Fruit fly (Drosophila melanogaster): ENCODE measurements around the gene CG14989.

CG14989 gene

dm6 chr3L:4070221-4070995, 17.0 kb upstream of the CG14989 start (continued):
- TF ChIP-seq bab2 (GFP tag; optimal IDR thresholded peaks at IDR 0.05) (peak; percentile 33), z (GFP tag; IDR thresholded peaks at IDR 0.05) (no peak), CG34376 (GFP tag; optimal IDR thresholded peaks at IDR 0.05) (no peak), ase (GFP tag; IDR thresholded peaks at IDR 0.05) (peak; percentile 89), CG1603 (tag; optimal IDR thresholded peaks at IDR 0.05) (peak; percentile 93), seq (GFP tag; IDR thresholded peaks at IDR 0.05) (peak; percentile 90), CG9817 (tag; optimal IDR thresholded peaks at IDR 0.05) (peak; percentile 87), CG13624 (GFP tag; optimal IDR thresholded peaks at IDR 0.05) (peak; percentile 94), fd3F (GFP tag; optimal IDR thresholded peaks at IDR 0.05) (peak; percentile 90), pnt (GFP tag; optimal IDR thresholded peaks at IDR 0.05) (peak; percentile 84), PHDP (tag; optimal IDR thresholded peaks at IDR 0.05) (peak; percentile 88), gem (tag; optimal IDR thresholded peaks at IDR 0.05) (peak; percentile 90), slou (GFP tag; optimal IDR thresholded peaks at IDR 0.05) (peak; percentile 83), Spps (tag; optimal IDR thresholded peaks at IDR 0.05) (peak; percentile 45), cwo (GFP tag; optimal IDR thresholded peaks at IDR 0.05) (peak; percentile 79), CG17612 (GFP tag; IDR thresholded peaks at IDR 0.05) (peak; percentile 88), corto (GFP tag; optimal IDR thresholded peaks at IDR 0.05) (peak; percentile 93), CrebB (tag; optimal IDR thresholded peaks at IDR 0.05) (peak; percentile 79), gsb (GFP tag; IDR thresholded peaks at IDR 0.05) (peak; percentile 87), gcm (GFP tag; optimal IDR thresholded peaks at IDR 0.05) (peak; percentile 45), BEAF-32 (GFP tag; optimal IDR thresholded peaks at IDR 0.05) (no peak), CG12219 (GFP tag; optimal IDR thresholded peaks at IDR 0.05) (peak; percentile 88)

DNA sequence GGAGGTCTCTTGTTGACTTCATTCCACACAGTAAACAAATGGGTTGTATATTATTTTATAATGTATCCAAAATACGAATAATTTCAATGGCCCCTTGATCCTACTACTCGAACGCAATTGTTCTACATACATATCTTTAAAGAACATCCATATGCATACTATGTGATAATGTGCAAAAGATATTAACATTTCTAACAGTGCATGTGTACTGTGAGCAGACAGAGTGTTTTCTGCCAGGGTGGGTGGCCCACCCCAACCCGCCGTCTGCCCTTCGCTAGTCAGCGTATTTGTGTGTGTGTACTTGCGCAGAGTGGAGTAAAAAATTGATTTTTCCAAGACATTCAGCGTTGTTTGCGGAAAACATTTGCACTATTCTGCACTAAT, 16.4 kb upstream of the CG14989 start:
- TF ChIP-seq Sry-β (GFP tag; optimal IDR thresholded peaks at IDR 0.05) (no peak), D (optimal IDR thresholded peaks at IDR 0.05) (no peak), D (GFP tag; optimal IDR thresholded peaks at IDR 0.05) (no peak), fru (optimal IDR thresholded peaks at IDR 0.05) (no peak), PHDP (tag; optimal IDR thresholded peaks at IDR 0.05) (peak; percentile 69), CG33213 (GFP tag; optimal IDR thresholded peaks at IDR 0.05) (no peak), CG11504 (tag; optimal IDR thresholded peaks at IDR 0.05) (peak; percentile 23), CG1603 (tag; optimal IDR thresholded peaks at IDR 0.05) (peak; percentile 90), CG14441 (GFP tag; IDR thresholded peaks at IDR 0.05) (peak; percentile 66), CG1792 (GFP tag; optimal IDR thresholded peaks at IDR 0.05) (no peak), CG32532 (GFP tag; IDR thresholded peaks at IDR 0.05) (peak; percentile 79), h (optimal IDR thresholded peaks at IDR 0.05) (no peak), nom (GFP tag; optimal IDR thresholded peaks at IDR 0.05) (peak; percentile 45), CG2889 (GFP tag; IDR thresholded peaks at IDR 0.05) (peak; percentile 31; the same call in 1 of the 3 replicates), vvl (GFP tag; IDR thresholded peaks at IDR 0.05) (peak; percentile 82), Chrac-16 (GFP tag; optimal IDR thresholded peaks at IDR 0.05) (peak; percentile 12), nmo (GFP tag; optimal IDR thresholded peaks at IDR 0.05) (no peak), CG17361 (GFP tag; IDR thresholded peaks at IDR 0.05) (peak; percentile 34; the same call in 1 of the 3 replicates), CG18011 (GFP tag; optimal IDR thresholded peaks at IDR 0.05) (no peak), CG7372 (GFP tag; IDR thresholded peaks at IDR 0.05) (no peak), cg (GFP tag; optimal IDR thresholded peaks at IDR 0.05) (peak; percentile 6), CG2116 (GFP tag; optimal IDR thresholded peaks at IDR 0.05) (no peak), CG16863 (GFP tag; optimal IDR thresholded peaks at IDR 0.05) (no peak), Doc2 (GFP tag; IDR thresholded peaks at IDR 0.05) (no peak; the same call in 1 of the 2 replicates), B-H2 (GFP tag; optimal IDR thresholded peaks at IDR 0.05) (no peak), CG1832 (GFP tag; optimal IDR thresholded peaks at IDR 0.05) (no peak), CG2202 (tag; optimal IDR thresholded peaks at IDR 0.05) (no peak), dysf (GFP tag; IDR thresholded peaks at IDR 0.05) (peak; percentile 78), tll (GFP tag; optimal IDR thresholded peaks at IDR 0.05) (no peak), CG6654 (GFP tag; optimal IDR thresholded peaks at IDR 0.05) (peak; percentile 26)

Measured in whole organism, embryonic.